Worm (Caenorhabditis elegans) whole organism, L2 larva: Measurements from ENCODE around the gene cyc-2.1.
"Not testable (repeated sequence)": the region's sequence is repeated elsewhere in the genome, so short reads cannot be mapped to it uniquely, and the experiment has no call there.

Experiments used
- C34F6.9 ChIP-seq: fragments of 150-350 bp; optimal IDR thresholded peaks from 2 replicates; lab custom pipeline; 2014; ENCODE audit warnings: missing biosample characterization, missing genetic modification characterization
- F13H6.1 ChIP-seq: sonication (generic microtip); optimal IDR thresholded peaks from 2 replicates; lab custom pipeline; 2016; ENCODE audit warnings: missing genetic modification characterization, missing compliant biosample characterization
- R02D3.7 ChIP-seq: fragments of 150-350 bp; optimal IDR thresholded peaks from 2 replicates; lab custom pipeline; 2014; ENCODE audit warnings: missing biosample characterization, missing genetic modification characterization
- Y55F3AM.14 ChIP-seq: fragments of 200-800 bp; sonication (Bioruptor generic); optimal IDR thresholded peaks from 2 replicates; lab custom pipeline; 2018; ENCODE audit warnings: mild to moderate bottlenecking, missing genetic modification characterization, missing compliant biosample characterization
- ZK546.5 ChIP-seq: sonication (generic microtip); optimal IDR thresholded peaks from 2 replicates; lab custom pipeline; 2017; ENCODE audit warnings: missing biosample characterization, missing genetic modification characterization
- aly-2 ChIP-seq: fragments of 150-350 bp; optimal IDR thresholded peaks from 2 replicates; lab custom pipeline; 2014; ENCODE audit warnings: missing biosample characterization, missing genetic modification characterization
- blmp-1 ChIP-seq: sonication (generic microtip); optimal IDR thresholded peaks from 2 replicates; lab custom pipeline; 2017; ENCODE audit warnings: missing genetic modification characterization, mild to moderate bottlenecking, missing compliant biosample characterization, antibody characterized with exemption, moderate library complexity; ENCODE audit not compliant: insufficient read depth
- ceh-16 ChIP-seq: fragments of 150-350 bp; optimal IDR thresholded peaks from 2 replicates; lab custom pipeline; 2014; ENCODE audit warnings: missing biosample characterization, missing genetic modification characterization
- ceh-82 ChIP-seq: fragments of 150-350 bp; optimal IDR thresholded peaks from 2 replicates; lab custom pipeline; 2014; ENCODE audit warnings: missing biosample characterization, missing genetic modification characterization
- crh-2 ChIP-seq: sonication (generic microtip); optimal IDR thresholded peaks from 2 replicates; lab custom pipeline; 2017; ENCODE audit warnings: missing biosample characterization, missing genetic modification characterization
- egl-27 ChIP-seq: sonication (generic microtip); optimal IDR thresholded peaks from 3 replicates; lab custom pipeline; 2017; ENCODE audit warnings: missing biosample characterization, missing genetic modification reagents, missing genetic modification characterization
- elt-1 ChIP-seq: fragments of 150-350 bp; optimal IDR thresholded peaks from 2 replicates; lab custom pipeline; 2014; ENCODE audit warnings: missing biosample characterization, missing genetic modification characterization
- fos-1 ChIP-seq: fragments of 150-350 bp; optimal IDR thresholded peaks from 2 replicates; lab custom pipeline; 2014; ENCODE audit warnings: missing biosample characterization, missing genetic modification characterization
- gmeb-1 ChIP-seq: fragments of 150-350 bp; optimal IDR thresholded peaks from 2 replicates; lab custom pipeline; 2014; ENCODE audit warnings: missing biosample characterization, missing genetic modification characterization
- lin-11 ChIP-seq: fragments of 150-350 bp; sonication (generic microtip); optimal IDR thresholded peaks from 2 replicates; lab custom pipeline; 2014; ENCODE audit warnings: missing biosample characterization, missing genetic modification characterization, inconsistent platforms, mixed read lengths
- lin-13 ChIP-seq: fragments of 150-350 bp; optimal IDR thresholded peaks from 2 replicates; lab custom pipeline; 2014; ENCODE audit warnings: missing biosample characterization, missing genetic modification reagents, missing genetic modification characterization
- lin-39 ChIP-seq: fragments of 150-350 bp; optimal IDR thresholded peaks from 2 replicates; lab custom pipeline; 2014; ENCODE audit warnings: missing biosample characterization, missing genetic modification reagents, missing genetic modification characterization
- lsy-2 ChIP-seq, 2 experiments: fragments of 150-350 bp in 1 of 2; sonication (generic microtip) in 1 of 2; optimal IDR thresholded peaks; 2 replicates each; lab custom pipeline; 2014 to 2017; ENCODE audit warnings: missing biosample characterization in 2 of 2, missing genetic modification characterization in 2 of 2
- mab-5 ChIP-seq: fragments of 150-350 bp; optimal IDR thresholded peaks from 2 replicates; lab custom pipeline; 2014; ENCODE audit warnings: missing biosample characterization, missing genetic modification characterization
- nhr-10 ChIP-seq: sonication (generic microtip); optimal IDR thresholded peaks from 2 replicates; lab custom pipeline; 2017; ENCODE audit warnings: missing biosample characterization, missing genetic modification characterization
- nhr-11 ChIP-seq: fragments of 150-350 bp; optimal IDR thresholded peaks from 2 replicates; lab custom pipeline; 2014; ENCODE audit warnings: missing biosample characterization, missing genetic modification characterization
- nhr-129 ChIP-seq: fragments of 150-350 bp; optimal IDR thresholded peaks from 2 replicates; lab custom pipeline; 2014; ENCODE audit warnings: missing biosample characterization, missing genetic modification characterization
- nhr-21 ChIP-seq: fragments of 150-350 bp; optimal IDR thresholded peaks from 2 replicates; lab custom pipeline; 2014; ENCODE audit warnings: missing biosample characterization, missing genetic modification characterization
- nhr-25 ChIP-seq: fragments of 150-350 bp; sonication (generic microtip); optimal IDR thresholded peaks from 3 replicates; lab custom pipeline; 2014; ENCODE audit warnings: missing biosample characterization, missing genetic modification characterization
- nhr-6 ChIP-seq: fragments of 150-350 bp; optimal IDR thresholded peaks from 2 replicates; lab custom pipeline; 2014; ENCODE audit warnings: missing biosample characterization, missing genetic modification characterization
- nhr-77 ChIP-seq: fragments of 150-350 bp; optimal IDR thresholded peaks from 2 replicates; lab custom pipeline; 2014; ENCODE audit warnings: missing biosample characterization, missing genetic modification characterization
- peb-1 ChIP-seq: fragments of 150-350 bp; optimal IDR thresholded peaks from 2 replicates; lab custom pipeline; 2014; ENCODE audit warnings: missing biosample characterization, missing genetic modification characterization
- sem-4 ChIP-seq: fragments of 150-350 bp; optimal IDR thresholded peaks from 2 replicates; lab custom pipeline; 2014; ENCODE audit warnings: missing biosample characterization, missing genetic modification reagents, missing genetic modification characterization
- sma-3 ChIP-seq: sonication (generic microtip); optimal IDR thresholded peaks from 2 replicates; lab custom pipeline; 2016; ENCODE audit warnings: missing genetic modification reagents, missing genetic modification characterization, missing compliant biosample characterization
- sma-9 ChIP-seq, 2 experiments: fragments of 150-350 bp in 1 of 2; sonication (generic microtip) in 1 of 2; optimal IDR thresholded peaks; 2 replicates each; lab custom pipeline; 2014 to 2016; ENCODE audit warnings: missing genetic modification characterization in 2 of 2, mild to moderate bottlenecking in 1 of 2, missing biosample characterization in 1 of 2, missing compliant biosample characterization in 1 of 2, missing genetic modification reagents in 1 of 2, moderate library complexity in 1 of 2
- unc-39 ChIP-seq: fragments of 150-350 bp; optimal IDR thresholded peaks from 2 replicates; lab custom pipeline; 2014; ENCODE audit warnings: missing biosample characterization, missing genetic modification characterization
- unc-55 ChIP-seq: fragments of 150-350 bp; sonication (generic microtip); optimal IDR thresholded peaks from 3 replicates; lab custom pipeline; 2014; ENCODE audit warnings: missing biosample characterization, missing genetic modification reagents, missing genetic modification characterization
- ztf-11 ChIP-seq: sonication (generic microtip); optimal IDR thresholded peaks from 2 replicates; lab custom pipeline; 2017; ENCODE audit warnings: missing biosample characterization, missing genetic modification characterization
- ztf-4 ChIP-seq: fragments of 150-350 bp; optimal IDR thresholded peaks from 2 replicates; lab custom pipeline; 2014; ENCODE audit warnings: missing biosample characterization, missing genetic modification characterization

The cyc-2.1 gene

DNA sequence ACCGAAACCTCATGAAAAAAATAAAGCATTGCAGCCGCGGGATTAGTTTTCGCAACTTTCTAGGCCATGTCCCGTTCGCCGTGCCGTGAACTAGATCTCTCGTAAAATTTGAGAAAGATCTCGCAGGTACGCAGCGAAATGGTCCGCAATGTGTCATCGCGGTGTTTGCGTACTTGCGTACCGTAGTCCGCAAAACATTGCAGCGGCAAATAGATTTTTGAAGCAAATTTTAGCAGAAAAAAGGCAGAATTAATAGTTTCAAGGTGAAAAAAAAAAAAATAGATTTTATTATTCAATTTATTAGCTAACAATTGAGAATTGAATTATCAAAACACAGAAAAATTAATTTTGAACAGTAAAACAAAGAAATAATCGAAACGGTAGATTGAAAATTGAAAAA, 20.9 kb downstream of the cyc-2.1 start:
- TF ChIP-seq ceh-82 (tag; lab: Kevin White, UChicago) (peak; percentile 4), sem-4 (peak; percentile 46), lin-13 (peak; percentile 72), gmeb-1 (tag; lab: Kevin White, UChicago) (peak; percentile 65), R02D3.7 (tag; lab: Kevin White, UChicago) (peak; percentile 34), unc-55 (GFP tag; lab: Kevin White, UChicago) (peak; percentile 58), nhr-25 (tag; lab: Kevin White, UChicago) (peak; percentile 83), nhr-21 (peak; percentile 74), Y55F3AM.14 (GFP tag; lab: Kevin White, UChicago) (peak; percentile 91), sma-3 (peak; percentile 95), crh-2 (tag; lab: Kevin White, UChicago) (peak; percentile 67), F13H6.1 (peak; percentile 90), lsy-2 (tag; optimal IDR thresholded peaks at IDR 0.05; lab: Kevin White, UChicago) (peak; percentile 97 to 98), fos-1 (tag; lab: Kevin White, UChicago) (peak; percentile 33), ztf-4 (tag; lab: Kevin White, UChicago) (peak; percentile 5), mab-5 (tag; lab: Kevin White, UChicago) (peak; percentile 68), sma-9 (GFP tag; optimal IDR thresholded peaks at IDR 0.05; lab: Kevin White, UChicago) (peak; percentile 53), ZK546.5 (peak; percentile 80), nhr-6 (tag; lab: Kevin White, UChicago) (peak; percentile 11), nhr-129 (tag; lab: Kevin White, UChicago) (peak; percentile 13), C34F6.9 (peak; percentile 62)
- TF ChIP-seq sma-9 (tag; optimal IDR thresholded peaks at IDR 0.05; lab: Kevin White, UChicago): not testable (repeated sequence)
- TF ChIP-seq, all 48 proteins: peak for 21; not testable (repeated sequence) for 27

DNA sequence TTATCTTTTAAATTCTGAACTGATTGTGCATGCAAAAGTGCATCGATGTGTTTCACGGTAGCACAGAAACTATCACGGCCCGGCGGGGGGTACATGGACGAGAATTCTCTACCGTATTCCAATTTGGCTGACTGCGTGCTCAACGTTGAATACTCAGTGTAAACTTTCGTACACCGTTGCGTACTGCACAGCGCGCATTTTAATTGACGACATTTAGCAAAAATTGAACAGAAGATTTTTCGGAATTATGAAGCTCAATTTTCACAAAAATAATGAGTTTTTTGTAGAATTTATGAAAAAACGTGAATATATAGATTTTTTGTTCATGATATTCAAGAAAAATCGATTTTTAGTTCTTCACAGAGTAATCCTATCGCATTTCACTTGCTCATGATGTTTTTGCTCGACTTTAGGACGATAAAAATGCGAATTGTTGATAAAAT, 23.3 kb downstream of the cyc-2.1 start:
- TF ChIP-seq gmeb-1 (tag; lab: Kevin White, UChicago) (peak; percentile 58), nhr-11 (peak; percentile 34), F13H6.1 (peak; percentile 81), nhr-6 (tag; lab: Kevin White, UChicago) (peak; percentile 11), ztf-4 (tag; lab: Kevin White, UChicago) (peak; percentile 19), lsy-2 (tag; optimal IDR thresholded peaks at IDR 0.05; lab: Kevin White, UChicago) (peak; percentile 95 to 98), R02D3.7 (tag; lab: Kevin White, UChicago) (peak; percentile 21), sma-9 (GFP tag; optimal IDR thresholded peaks at IDR 0.05; lab: Kevin White, UChicago) (peak; percentile 50), nhr-129 (tag; lab: Kevin White, UChicago) (peak; percentile 29), mab-5 (tag; lab: Kevin White, UChicago) (peak; percentile 16), nhr-21 (peak; percentile 65), C34F6.9 (peak; percentile 32), unc-55 (GFP tag; lab: Kevin White, UChicago) (peak; percentile 35), crh-2 (tag; lab: Kevin White, UChicago) (peak; percentile 36), blmp-1 (tag; lab: Kevin White, UChicago) (peak; percentile 13), sma-3 (peak; percentile 86), lin-13 (peak; percentile 68), nhr-25 (tag; lab: Kevin White, UChicago) (peak; percentile 65), ZK546.5 (peak; percentile 74)
- not testable (repeated sequence) for TF ChIP-seq sma-9 (tag; optimal IDR thresholded peaks at IDR 0.05; lab: Kevin White, UChicago)

DNA sequence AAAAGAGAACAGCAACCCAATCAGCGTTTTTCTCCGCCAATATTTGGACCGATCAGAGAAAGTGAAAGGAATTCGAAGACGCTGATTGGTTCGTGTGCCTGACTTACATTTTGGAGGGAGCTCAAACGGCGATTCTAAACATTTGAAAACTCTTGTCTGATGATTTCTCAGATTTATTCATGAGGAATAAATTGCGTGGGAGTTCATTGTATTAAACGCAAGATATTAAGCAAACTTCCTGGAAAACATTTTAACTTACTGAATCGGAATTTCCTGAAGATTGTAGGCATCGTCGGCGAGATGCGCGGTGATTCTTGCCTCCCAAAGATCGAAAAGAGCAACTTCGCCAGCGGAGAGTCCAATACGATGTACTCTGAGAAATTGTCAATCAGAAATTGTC, 24.2 kb downstream of the cyc-2.1 start, which contains the start of gene K08F11.1:
K08F11.1 (plus strand) TSS at position 301 of the 400 bp plus-strand sequence.
- TF ChIP-seq lin-39 (tag; lab: Kevin White, UChicago) (no peak), R02D3.7 (tag; lab: Kevin White, UChicago) (no peak)

DNA sequence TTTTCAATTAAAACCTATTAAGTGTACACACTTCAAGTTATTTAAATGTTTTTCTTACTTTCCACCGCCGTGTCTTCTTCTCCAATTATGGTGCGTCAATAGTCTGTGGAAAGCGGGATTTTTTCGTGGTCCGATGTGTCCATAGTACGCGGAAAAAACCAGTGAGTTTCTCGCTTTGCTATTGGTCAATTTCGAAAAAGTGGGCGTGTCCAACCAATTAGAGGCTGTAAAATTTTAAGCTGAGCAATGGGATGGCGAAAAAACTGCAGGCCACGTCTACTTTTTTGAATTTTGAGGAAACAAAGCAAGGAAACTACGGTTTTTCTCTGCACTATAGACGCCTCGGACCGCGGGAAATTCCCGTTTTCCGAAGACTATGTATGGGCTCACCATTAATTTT, 25.1 kb downstream of the cyc-2.1 start:
- TF ChIP-seq mab-5 (tag; lab: Kevin White, UChicago) (no peak), nhr-129 (tag; lab: Kevin White, UChicago) (no peak), aly-2 (tag; lab: Kevin White, UChicago) (no peak), nhr-21 (no peak), Y55F3AM.14 (GFP tag; lab: Kevin White, UChicago) (no peak), elt-1 (tag; lab: Kevin White, UChicago) (no peak), lin-11 (tag; lab: Kevin White, UChicago) (no peak), ceh-82 (tag; lab: Kevin White, UChicago) (no peak), nhr-77 (tag; lab: Kevin White, UChicago) (no peak), egl-27 (tag; lab: Kevin White, UChicago) (no peak), nhr-25 (tag; lab: Kevin White, UChicago) (no peak), ZK546.5 (no peak), peb-1 (tag; lab: Kevin White, UChicago) (no peak), sma-3 (no peak), ztf-11 (tag; lab: Kevin White, UChicago) (no peak), R02D3.7 (tag; lab: Kevin White, UChicago) (no peak), nhr-10 (tag; lab: Kevin White, UChicago) (no peak), ceh-16 (tag; lab: Kevin White, UChicago) (no peak), unc-39 (tag; lab: Kevin White, UChicago) (no peak), lin-39 (tag; lab: Kevin White, UChicago) (no peak)
